Fruit fly (Drosophila melanogaster) whole organism, prepupa: ENCODE measurements around the gene mRpL46.

Experiments
- Blimp-1 ChIP-seq: fragments of 200-800 bp; sonication (Bioruptor generic); optimal IDR thresholded peaks from 3 replicates; lab custom pipeline; 2017; ENCODE audit warnings: missing biosample characterization, missing genetic modification characterization, mild to moderate bottlenecking, moderate library complexity, missing genetic modification reagents
- CG6854 ChIP-seq: fragments of 200-800 bp; sonication (Bioruptor generic); optimal IDR thresholded peaks from 2 replicates; lab custom pipeline; 2017; ENCODE audit warnings: missing biosample characterization, mild to moderate bottlenecking, missing genetic modification characterization
- CG9139 ChIP-seq: fragments of 200-800 bp; sonication (Bioruptor generic); optimal IDR thresholded peaks from 3 replicates; lab custom pipeline; 2017; ENCODE audit warnings: missing biosample characterization, mild to moderate bottlenecking, missing genetic modification characterization
- achi ChIP-seq: fragments of 200-800 bp; sonication (Bioruptor generic); optimal IDR thresholded peaks from 3 replicates; lab custom pipeline; 2016; ENCODE audit warnings: missing biosample characterization, missing genetic modification characterization
- dsx ChIP-seq: fragments of 200-800 bp; optimal IDR thresholded peaks from 3 replicates; lab custom pipeline; 2019; ENCODE audit warnings: missing biosample characterization, mild to moderate bottlenecking, missing genetic modification characterization, moderate library complexity; ENCODE audit not compliant: poor library complexity, severe bottlenecking
- fd85E ChIP-seq: fragments of 200-800 bp; sonication (Bioruptor generic); optimal IDR thresholded peaks from 3 replicates; lab custom pipeline; 2016; ENCODE audit warnings: missing biosample characterization, missing genetic modification characterization
- topi ChIP-seq: fragments of 200-800 bp; sonication (Bioruptor generic); optimal IDR thresholded peaks from 3 replicates; lab custom pipeline; 2016; ENCODE audit warnings: missing biosample characterization, missing genetic modification characterization

DNA sequence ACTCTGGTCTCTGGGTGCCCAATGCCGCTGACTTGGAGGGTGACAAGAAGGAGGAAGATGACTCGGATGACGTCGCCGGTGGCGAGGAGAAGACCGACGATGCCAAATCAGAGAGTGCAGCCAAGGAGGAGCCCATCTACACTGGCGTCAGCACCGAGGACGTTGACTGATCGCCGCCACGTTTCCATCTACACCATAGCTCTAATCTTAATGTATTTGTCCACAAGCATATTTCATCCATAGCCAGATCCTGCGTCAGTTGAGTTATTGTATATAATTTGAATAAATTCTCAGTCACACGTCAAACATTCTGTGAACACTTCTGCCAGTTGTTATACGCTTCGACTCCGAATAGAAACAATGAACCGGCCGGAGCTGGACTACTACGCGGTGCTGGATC is 19.8 kb downstream of the mRpL46 start, which contains the start of gene CG12020:
- TF ChIP-seq achi (GFP tag; lab: Kevin White, UChicago) (no peak), CG6854 (GFP tag; lab: Kevin White, UChicago) (no peak), Blimp-1 (GFP tag; lab: Kevin White, UChicago) (no peak), topi (no peak), fd85E (GFP tag; lab: Kevin White, UChicago) (no peak), CG9139 (no peak), dsx (GFP tag; lab: Kevin White, UChicago) (no peak)
